Worm (Caenorhabditis elegans): ENCODE results near the gene R08D7.5.
"Not testable (repeated sequence)": the region's sequence is repeated elsewhere in the genome, so short reads cannot be mapped to it uniquely, and the experiment has no call there.

DNA sequence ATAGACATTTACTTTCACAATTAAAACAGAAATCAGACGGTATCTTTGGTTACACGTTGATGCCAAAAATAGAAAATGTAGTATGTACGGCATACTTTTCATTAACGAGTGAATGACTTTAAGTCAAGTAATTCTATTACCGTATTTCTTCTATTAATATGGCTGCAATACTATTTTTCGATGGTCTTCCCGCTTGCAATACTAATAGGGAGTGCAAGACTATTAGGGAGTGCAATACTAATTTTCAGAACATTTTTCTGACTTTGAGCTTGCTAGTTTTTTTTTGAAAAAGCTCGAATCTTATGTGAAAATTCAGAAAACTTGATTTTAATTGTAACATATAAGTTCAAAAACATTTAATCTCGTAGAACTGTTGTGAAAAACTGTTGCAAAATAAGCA, 15.8 kb downstream of the R08D7.5 start, which contains the start of gene R08D7.7:
- not testable (repeated sequence) for TF ChIP-seq ama-1 (optimal IDR thresholded peaks at IDR 0.05); aly-1 (tag; optimal IDR thresholded peaks at IDR 0.05); flt-1 (GFP tag; IDR thresholded peaks at IDR 0.05); tra-4 (tag; optimal IDR thresholded peaks at IDR 0.05); sea-1 (GFP tag; conservative IDR thresholded peaks at IDR 0.05); hmbx-1 (tag; optimal IDR thresholded peaks at IDR 0.05); scrt-1 (GFP tag; IDR thresholded peaks at IDR 0.05); hnd-1 (tag; optimal IDR thresholded peaks at IDR 0.05); pes-1 (GFP tag; IDR thresholded peaks at IDR 0.05); ceh-36 (tag; optimal IDR thresholded peaks at IDR 0.05); tbx-11 (GFP tag; IDR thresholded peaks at IDR 0.05)

All from whole organism, early embryonic.